Fruit fly (Drosophila melanogaster) whole organism, pupa: Measurements from ENCODE around the gene CG42656.
A peak's percentile ranks its signal among the peaks of the same experiment; 100 is the strongest.

Source experiments
- CG10348 ChIP-seq: fragments of 200-800 bp; sonication (Bioruptor generic); IDR thresholded peaks from 2 replicates; pipeline ENCODE4 v1.3.6; 2022; ENCODE audit warnings: missing biosample characterization, missing genetic modification characterization
- CG12605 ChIP-seq: fragments of 200-800 bp; sonication (Bioruptor generic); IDR thresholded peaks from 2 replicates; pipeline ENCODE4 v1.3.6; 2022; ENCODE audit warnings: missing biosample characterization, missing genetic modification characterization
- CG13204 ChIP-seq: fragments of 200-800 bp; sonication (Bioruptor generic); optimal IDR thresholded peaks from 2 replicates; lab custom pipeline; 2018; ENCODE audit warnings: missing biosample characterization, mild to moderate bottlenecking, missing genetic modification characterization, moderate library complexity
- CG14655 ChIP-seq: fragments of 200-800 bp; sonication (Bioruptor generic); optimal IDR thresholded peaks from 3 replicates; lab custom pipeline; 2017; ENCODE audit warnings: mild to moderate bottlenecking, missing biosample characterization, missing genetic modification reagents, missing genetic modification characterization
- CG15710 ChIP-seq: fragments of 200-800 bp; sonication (Bioruptor generic); optimal IDR thresholded peaks from 2 replicates; lab custom pipeline; 2018; ENCODE audit warnings: missing biosample characterization, mild to moderate bottlenecking, missing genetic modification characterization, moderate library complexity
- CG17806 ChIP-seq: fragments of 200-800 bp; sonication (Bioruptor generic); optimal IDR thresholded peaks from 2 replicates; lab custom pipeline; 2018; ENCODE audit warnings: missing biosample characterization, mild to moderate bottlenecking, missing genetic modification characterization, moderate library complexity
- CG32121 ChIP-seq: fragments of 200-800 bp; sonication (Bioruptor generic); IDR thresholded peaks from 2 replicates; pipeline ENCODE4 v1.3.6; 2022; ENCODE audit warnings: missing biosample characterization, missing genetic modification characterization
- CG34367 ChIP-seq: fragments of 200-800 bp; sonication (Bioruptor generic); optimal IDR thresholded peaks from 2 replicates; lab custom pipeline; 2018; ENCODE audit warnings: missing biosample characterization, mild to moderate bottlenecking, missing genetic modification characterization
- CG4496 ChIP-seq: fragments of 200-800 bp; sonication (Bioruptor generic); IDR thresholded peaks from 3 replicates; pipeline ENCODE4 v1.3.6; 2022; ENCODE audit warnings: missing biosample characterization, missing genetic modification characterization
- CG8159 ChIP-seq: fragments of 200-800 bp; sonication (Bioruptor generic); optimal IDR thresholded peaks from 3 replicates; lab custom pipeline; 2018; ENCODE audit warnings: missing biosample characterization, mild to moderate bottlenecking, missing genetic modification characterization, moderate library complexity
- CG8301 ChIP-seq: fragments of 200-800 bp; sonication (Bioruptor generic); optimal IDR thresholded peaks from 2 replicates; lab custom pipeline; 2018; ENCODE audit warnings: missing biosample characterization, mild to moderate bottlenecking, missing genetic modification characterization
- CG9948 ChIP-seq: fragments of 200-800 bp; sonication (Bioruptor generic); optimal IDR thresholded peaks from 2 replicates; lab custom pipeline; 2018; ENCODE audit warnings: missing biosample characterization, mild to moderate bottlenecking, missing genetic modification characterization, moderate library complexity
- D1 ChIP-seq: fragments of 200-800 bp; sonication (Bioruptor generic); optimal IDR thresholded peaks from 2 replicates; lab custom pipeline; 2018; ENCODE audit warnings: missing biosample characterization, mild to moderate bottlenecking, missing genetic modification characterization, moderate library complexity
- EcR ChIP-seq: fragments of 200-800 bp; sonication (Bioruptor generic); optimal IDR thresholded peaks from 3 replicates; lab custom pipeline; 2019; ENCODE audit warnings: missing biosample characterization, missing genetic modification characterization, mild to moderate bottlenecking, moderate library complexity, missing genetic modification reagents
- Ets98B ChIP-seq: fragments of 200-800 bp; sonication (Bioruptor generic); IDR thresholded peaks from 2 replicates; pipeline ENCODE4 v1.3.6; 2022; ENCODE audit warnings: missing biosample characterization, missing genetic modification characterization
- Pif1A ChIP-seq: fragments of 200-800 bp; sonication (Bioruptor generic); optimal IDR thresholded peaks from 3 replicates; lab custom pipeline; 2016; ENCODE audit warnings: missing biosample characterization, missing genetic modification characterization
- Pif1B ChIP-seq: fragments of 200-800 bp; sonication (Bioruptor generic); optimal IDR thresholded peaks from 3 replicates; lab custom pipeline; 2016; ENCODE audit warnings: missing biosample characterization, missing genetic modification characterization
- Snoo ChIP-seq: fragments of 200-800 bp; sonication (Bioruptor generic); optimal IDR thresholded peaks from 3 replicates; lab custom pipeline; 2017; ENCODE audit warnings: missing biosample characterization, mild to moderate bottlenecking, missing genetic modification characterization, inconsistent platforms
- fd96Ca ChIP-seq: fragments of 200-800 bp; sonication (Bioruptor generic); IDR thresholded peaks from 3 replicates; pipeline ENCODE4 v1.3.6; 2022; ENCODE audit warnings: missing biosample characterization, missing genetic modification characterization
- gl ChIP-seq: fragments of 200-800 bp; sonication (Bioruptor generic); optimal IDR thresholded peaks from 2 replicates; lab custom pipeline; 2018; ENCODE audit warnings: missing biosample characterization, mild to moderate bottlenecking, missing genetic modification characterization
- rn ChIP-seq: fragments of 200-800 bp; sonication (Bioruptor generic); IDR thresholded peaks from 2 replicates; pipeline ENCODE4 v1.3.6; 2022; ENCODE audit warnings: missing biosample characterization, missing genetic modification characterization

Gene CG42656

dm6 chr3R:7500513-7500912 lies 7.4 kb upstream of the CG42656 start:
- TF ChIP-seq fd96Ca (GFP tag; lab: Robert Waterston, UW) (no peak), CG12605 (GFP tag; lab: Robert Waterston, UW) (no peak), CG8301 (tag; lab: Kevin White, UChicago) (no peak), EcR (GFP tag; lab: Kevin White, UChicago) (no peak), Pif1A (GFP tag; lab: Kevin White, UChicago) (no peak), Snoo (tag; lab: Kevin White, UChicago) (no peak), CG34367 (tag; lab: Kevin White, UChicago) (no peak), Pif1B (GFP tag; lab: Kevin White, UChicago) (no peak), CG10348 (GFP tag; lab: Robert Waterston, UW) (no peak), D1 (no peak)

- no peak for TF ChIP-seq CG8159 (tag; lab: Kevin White, UChicago)
- no peak for TF ChIP-seq Snoo (tag; lab: Kevin White, UChicago)
Observed at dm6 chr3R:7499488-7499887, 6.4 kb upstream of the CG42656 start.

- TF ChIP-seq CG12605 (GFP tag; lab: Robert Waterston, UW) (no peak), D1 (no peak), CG15710 (tag; lab: Kevin White, UChicago) (no peak), Pif1B (GFP tag; lab: Kevin White, UChicago) (no peak), CG4496 (GFP tag; lab: Robert Waterston, UW) (no peak), CG32121 (no peak), CG8159 (tag; lab: Kevin White, UChicago) (no peak), CG8301 (tag; lab: Kevin White, UChicago) (no peak), EcR (GFP tag; lab: Kevin White, UChicago) (no peak)
Observed at dm6 chr3R:7497488-7497887, 4.4 kb upstream of the CG42656 start.

dm6 chr3R:7493745-7494144 lies 674 bp upstream of the CG42656 start, which contains the start of gene alpha-Est10:
Gene alpha-Est10 (minus strand): TSS chr3R:7493845.
- TF ChIP-seq CG17806 (tag; lab: Kevin White, UChicago) (no peak), CG4496 (GFP tag; lab: Robert Waterston, UW) (no peak), Ets98B (GFP tag; lab: Robert Waterston, UW) (no peak), CG32121 (no peak)
- TF ChIP-seq, all 21 proteins: peak for 0

- TF ChIP-seq Ets98B (GFP tag; lab: Robert Waterston, UW) (peak; percentile 17; the same call in 1 of the 2 replicates), CG10348 (GFP tag; lab: Robert Waterston, UW) (no peak), CG8159 (tag; lab: Kevin White, UChicago) (no peak), CG4496 (GFP tag; lab: Robert Waterston, UW) (no peak), CG15710 (tag; lab: Kevin White, UChicago) (no peak), fd96Ca (GFP tag; lab: Robert Waterston, UW) (no peak), gl (tag; lab: Kevin White, UChicago) (no peak)
Observed at dm6 chr3R:7492099-7492498, 972 bp downstream of the CG42656 start.

- 0 out of 3 replicates have a peak, but pooled peaks have one; percentile 11 for TF ChIP-seq fd96Ca (GFP tag; lab: Robert Waterston, UW)
- no peak for TF ChIP-seq D1
- no peak for TF ChIP-seq Pif1B (GFP tag; lab: Kevin White, UChicago)
- TF ChIP-seq CG12605 (GFP tag; lab: Robert Waterston, UW): peak; percentile 38
- peak; percentile 63; the same call in 2 of the 3 replicates for TF ChIP-seq CG4496 (GFP tag; lab: Robert Waterston, UW)
- TF ChIP-seq gl (tag; lab: Kevin White, UChicago): no peak
- no peak for TF ChIP-seq rn (GFP tag; lab: Robert Waterston, UW)
- no peak for TF ChIP-seq CG34367 (tag; lab: Kevin White, UChicago)
- peak; percentile 66; the same call in 1 of the 2 replicates for TF ChIP-seq Ets98B (GFP tag; lab: Robert Waterston, UW)
- TF ChIP-seq, all 21 proteins: peak for 4
Observed at dm6 chr3R:7491453-7491853, 1.6 kb downstream of the CG42656 start.

- TF ChIP-seq CG8301 (tag; lab: Kevin White, UChicago) (peak; percentile 79), CG15710 (tag; lab: Kevin White, UChicago) (peak; percentile 63), Snoo (tag; lab: Kevin White, UChicago) (peak; percentile 64), CG14655 (peak; percentile 85), CG10348 (GFP tag; lab: Robert Waterston, UW) (no peak), CG32121 (peak; percentile 82), CG12605 (GFP tag; lab: Robert Waterston, UW) (peak; percentile 35; the same call in 1 of the 2 replicates), CG9948 (tag; lab: Kevin White, UChicago) (peak; percentile 70), D1 (no peak), rn (GFP tag; lab: Robert Waterston, UW) (peak; percentile 53), Pif1B (GFP tag; lab: Kevin White, UChicago) (peak; percentile 56), gl (tag; lab: Kevin White, UChicago) (no peak), fd96Ca (GFP tag; lab: Robert Waterston, UW) (no peak), Pif1A (GFP tag; lab: Kevin White, UChicago) (peak; percentile 70), Ets98B (GFP tag; lab: Robert Waterston, UW) (peak; percentile 45; the same call in 1 of the 2 replicates), CG17806 (tag; lab: Kevin White, UChicago) (peak; percentile 61), CG34367 (tag; lab: Kevin White, UChicago) (peak; percentile 43), CG4496 (GFP tag; lab: Robert Waterston, UW) (peak; percentile 71; the same call in 2 of the 3 replicates), CG13204 (GFP tag; lab: Kevin White, UChicago) (no peak), CG8159 (tag; lab: Kevin White, UChicago) (peak; percentile 70)
Observed at dm6 chr3R:7490884-7491283, 2.2 kb downstream of the CG42656 start.
